Worm (Caenorhabditis elegans) whole organism, L2 larva: ENCODE data around the gene rbd-1.

ENCODE experiments used
- C34F6.9 ChIP-seq: fragments of 150-350 bp; optimal IDR thresholded peaks from 2 replicates; lab custom pipeline; 2014; ENCODE audit warnings: missing biosample characterization, missing genetic modification characterization
- F13H6.1 ChIP-seq: sonication (generic microtip); optimal IDR thresholded peaks from 2 replicates; lab custom pipeline; 2016; ENCODE audit warnings: missing genetic modification characterization, missing compliant biosample characterization
- Y55F3AM.14 ChIP-seq: fragments of 200-800 bp; sonication (Bioruptor generic); optimal IDR thresholded peaks from 2 replicates; lab custom pipeline; 2018; ENCODE audit warnings: mild to moderate bottlenecking, missing genetic modification characterization, missing compliant biosample characterization
- ZK546.5 ChIP-seq: sonication (generic microtip); optimal IDR thresholded peaks from 2 replicates; lab custom pipeline; 2017; ENCODE audit warnings: missing biosample characterization, missing genetic modification characterization
- alr-1 ChIP-seq: fragments of 150-350 bp; optimal IDR thresholded peaks from 2 replicates; lab custom pipeline; 2014; ENCODE audit warnings: missing biosample characterization, missing genetic modification characterization
- aly-2 ChIP-seq: fragments of 150-350 bp; optimal IDR thresholded peaks from 2 replicates; lab custom pipeline; 2014; ENCODE audit warnings: missing biosample characterization, missing genetic modification characterization
- ama-1 ChIP-seq: fragments of 150-350 bp; optimal IDR thresholded peaks from 2 replicates; lab custom pipeline; 2018; ENCODE audit warnings: inconsistent platforms
- blmp-1 ChIP-seq: sonication (generic microtip); optimal IDR thresholded peaks from 2 replicates; lab custom pipeline; 2017; ENCODE audit warnings: missing genetic modification characterization, mild to moderate bottlenecking, missing compliant biosample characterization, antibody characterized with exemption, moderate library complexity; ENCODE audit not compliant: insufficient read depth
- ceh-16 ChIP-seq: fragments of 150-350 bp; optimal IDR thresholded peaks from 2 replicates; lab custom pipeline; 2014; ENCODE audit warnings: missing biosample characterization, missing genetic modification characterization
- ceh-82 ChIP-seq: fragments of 150-350 bp; optimal IDR thresholded peaks from 2 replicates; lab custom pipeline; 2014; ENCODE audit warnings: missing biosample characterization, missing genetic modification characterization
- crh-2 ChIP-seq: sonication (generic microtip); optimal IDR thresholded peaks from 2 replicates; lab custom pipeline; 2017; ENCODE audit warnings: missing biosample characterization, missing genetic modification characterization
- dmd-4 ChIP-seq: sonication (generic microtip); optimal IDR thresholded peaks from 2 replicates; lab custom pipeline; 2017; ENCODE audit warnings: missing biosample characterization, missing genetic modification characterization
- egl-27 ChIP-seq: sonication (generic microtip); optimal IDR thresholded peaks from 3 replicates; lab custom pipeline; 2017; ENCODE audit warnings: missing biosample characterization, missing genetic modification reagents, missing genetic modification characterization
- elt-3 ChIP-seq: sonication (generic microtip); optimal IDR thresholded peaks from 2 replicates; lab custom pipeline; 2017; ENCODE audit warnings: missing biosample characterization, missing genetic modification characterization
- fos-1 ChIP-seq: fragments of 150-350 bp; optimal IDR thresholded peaks from 2 replicates; lab custom pipeline; 2014; ENCODE audit warnings: missing biosample characterization, missing genetic modification characterization
- gmeb-1 ChIP-seq: fragments of 150-350 bp; optimal IDR thresholded peaks from 2 replicates; lab custom pipeline; 2014; ENCODE audit warnings: missing biosample characterization, missing genetic modification characterization
- lin-13 ChIP-seq: fragments of 150-350 bp; optimal IDR thresholded peaks from 2 replicates; lab custom pipeline; 2014; ENCODE audit warnings: missing biosample characterization, missing genetic modification reagents, missing genetic modification characterization
- lsy-2 ChIP-seq, 2 experiments: fragments of 150-350 bp in 1 of 2; sonication (generic microtip) in 1 of 2; optimal IDR thresholded peaks; 2 replicates each; lab custom pipeline; 2014 to 2017; ENCODE audit warnings: missing biosample characterization in 2 of 2, missing genetic modification characterization in 2 of 2
- mab-5 ChIP-seq: fragments of 150-350 bp; optimal IDR thresholded peaks from 2 replicates; lab custom pipeline; 2014; ENCODE audit warnings: missing biosample characterization, missing genetic modification characterization
- mbf-1 ChIP-seq: sonication (generic microtip); optimal IDR thresholded peaks from 2 replicates; lab custom pipeline; 2017; ENCODE audit warnings: missing biosample characterization, missing genetic modification characterization
- mdl-1 ChIP-seq, 2 experiments: fragments of 150-350 bp in 1 of 2; sonication (generic microtip) in 1 of 2; optimal IDR thresholded peaks; 2 replicates each; lab custom pipeline; 2017; ENCODE audit warnings: missing biosample characterization in 2 of 2, missing genetic modification characterization in 2 of 2
- nhr-10 ChIP-seq: sonication (generic microtip); optimal IDR thresholded peaks from 2 replicates; lab custom pipeline; 2017; ENCODE audit warnings: missing biosample characterization, missing genetic modification characterization
- nhr-11 ChIP-seq: fragments of 150-350 bp; optimal IDR thresholded peaks from 2 replicates; lab custom pipeline; 2014; ENCODE audit warnings: missing biosample characterization, missing genetic modification characterization
- nhr-129 ChIP-seq: fragments of 150-350 bp; optimal IDR thresholded peaks from 2 replicates; lab custom pipeline; 2014; ENCODE audit warnings: missing biosample characterization, missing genetic modification characterization
- nhr-21 ChIP-seq: fragments of 150-350 bp; optimal IDR thresholded peaks from 2 replicates; lab custom pipeline; 2014; ENCODE audit warnings: missing biosample characterization, missing genetic modification characterization
- nhr-23 ChIP-seq: fragments of 150-350 bp; optimal IDR thresholded peaks from 2 replicates; lab custom pipeline; 2014; ENCODE audit warnings: missing biosample characterization, missing genetic modification reagents, missing genetic modification characterization
- nhr-25 ChIP-seq: fragments of 150-350 bp; sonication (generic microtip); optimal IDR thresholded peaks from 3 replicates; lab custom pipeline; 2014; ENCODE audit warnings: missing biosample characterization, missing genetic modification characterization
- nhr-6 ChIP-seq: fragments of 150-350 bp; optimal IDR thresholded peaks from 2 replicates; lab custom pipeline; 2014; ENCODE audit warnings: missing biosample characterization, missing genetic modification characterization
- nhr-77 ChIP-seq: fragments of 150-350 bp; optimal IDR thresholded peaks from 2 replicates; lab custom pipeline; 2014; ENCODE audit warnings: missing biosample characterization, missing genetic modification characterization
- peb-1 ChIP-seq: fragments of 150-350 bp; optimal IDR thresholded peaks from 2 replicates; lab custom pipeline; 2014; ENCODE audit warnings: missing biosample characterization, missing genetic modification characterization
- sem-4 ChIP-seq: fragments of 150-350 bp; optimal IDR thresholded peaks from 2 replicates; lab custom pipeline; 2014; ENCODE audit warnings: missing biosample characterization, missing genetic modification reagents, missing genetic modification characterization
- skn-1 ChIP-seq: sonication (generic microtip); optimal IDR thresholded peaks from 2 replicates; lab custom pipeline; 2017; ENCODE audit warnings: missing biosample characterization, missing genetic modification characterization
- sma-3 ChIP-seq: sonication (generic microtip); optimal IDR thresholded peaks from 2 replicates; lab custom pipeline; 2016; ENCODE audit warnings: missing genetic modification reagents, missing genetic modification characterization, missing compliant biosample characterization
- sma-9 ChIP-seq, 2 experiments: fragments of 150-350 bp in 1 of 2; sonication (generic microtip) in 1 of 2; optimal IDR thresholded peaks; 2 replicates each; lab custom pipeline; 2014 to 2016; ENCODE audit warnings: missing genetic modification characterization in 2 of 2, mild to moderate bottlenecking in 1 of 2, missing biosample characterization in 1 of 2, missing compliant biosample characterization in 1 of 2, missing genetic modification reagents in 1 of 2, moderate library complexity in 1 of 2
- snpc-4 ChIP-seq: fragments of 150-350 bp; optimal IDR thresholded peaks from 2 replicates; lab custom pipeline; 2014; ENCODE audit warnings: missing biosample characterization, missing genetic modification characterization
- unc-39 ChIP-seq: fragments of 150-350 bp; optimal IDR thresholded peaks from 2 replicates; lab custom pipeline; 2014; ENCODE audit warnings: missing biosample characterization, missing genetic modification characterization
- unc-55 ChIP-seq: fragments of 150-350 bp; sonication (generic microtip); optimal IDR thresholded peaks from 3 replicates; lab custom pipeline; 2014; ENCODE audit warnings: missing biosample characterization, missing genetic modification reagents, missing genetic modification characterization
- unc-62 ChIP-seq: fragments of 150-350 bp; optimal IDR thresholded peaks from 2 replicates; lab custom pipeline; 2014; ENCODE audit warnings: missing biosample characterization, missing genetic modification reagents, missing genetic modification characterization
- zag-1 ChIP-seq: fragments of 150-350 bp; optimal IDR thresholded peaks from 2 replicates; lab custom pipeline; 2014; ENCODE audit warnings: missing biosample characterization, missing genetic modification characterization
- ztf-11 ChIP-seq: sonication (generic microtip); optimal IDR thresholded peaks from 2 replicates; lab custom pipeline; 2017; ENCODE audit warnings: missing biosample characterization, missing genetic modification characterization
- ztf-4 ChIP-seq: fragments of 150-350 bp; optimal IDR thresholded peaks from 2 replicates; lab custom pipeline; 2014; ENCODE audit warnings: missing biosample characterization, missing genetic modification characterization

The rbd-1 gene

DNA sequence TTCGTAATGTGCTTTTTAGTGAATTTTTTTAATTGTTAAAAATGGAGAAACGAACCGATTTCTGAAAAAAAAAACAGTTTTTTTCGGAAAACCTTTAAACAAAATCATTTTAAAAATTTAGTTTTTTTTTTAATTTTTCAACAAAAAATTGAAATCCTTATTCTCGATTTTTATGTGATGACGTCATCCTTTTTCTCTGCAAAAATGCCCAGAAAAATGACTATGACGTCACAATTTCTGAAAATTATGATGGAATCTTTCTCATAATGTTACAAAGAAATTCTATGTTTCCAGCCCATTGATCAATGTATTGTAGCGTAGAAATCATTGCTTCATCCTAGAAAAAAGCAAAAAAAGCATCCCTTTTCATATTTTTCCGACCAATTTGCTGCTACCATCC is 35.5 kb upstream of the rbd-1 start:
- TF ChIP-seq ztf-11 (no peak), mab-5 (tag; lab: Kevin White, UChicago) (no peak), gmeb-1 (tag; lab: Kevin White, UChicago) (no peak), nhr-10 (tag; lab: Kevin White, UChicago) (no peak), sem-4 (tag; lab: Kevin White, UChicago) (no peak), blmp-1 (tag; lab: Kevin White, UChicago) (no peak), mdl-1 (tag; optimal IDR thresholded peaks at IDR 0.05; lab: Kevin White, UChicago) (no peak), mbf-1 (no peak), lin-13 (GFP tag; lab: Kevin White, UChicago) (no peak), unc-39 (tag; lab: Kevin White, UChicago) (no peak), nhr-129 (tag; lab: Kevin White, UChicago) (no peak), F13H6.1 (tag; lab: Kevin White, UChicago) (no peak), ceh-16 (tag; lab: Kevin White, UChicago) (no peak)

- TF ChIP-seq nhr-129 (tag; lab: Kevin White, UChicago) (no peak), peb-1 (tag; lab: Kevin White, UChicago) (no peak), fos-1 (peak; percentile 94), ceh-82 (tag; lab: Kevin White, UChicago) (no peak), nhr-21 (no peak), nhr-11 (tag; lab: Kevin White, UChicago) (no peak), egl-27 (peak; percentile 7), ztf-11 (no peak), F13H6.1 (tag; lab: Kevin White, UChicago) (no peak), ztf-4 (tag; lab: Kevin White, UChicago) (no peak), ZK546.5 (tag; lab: Kevin White, UChicago) (no peak), ama-1 (lab: Kevin White, UChicago) (no peak), dmd-4 (tag; lab: Kevin White, UChicago) (no peak), zag-1 (tag; lab: Kevin White, UChicago) (no peak), sma-9 (GFP tag; optimal IDR thresholded peaks at IDR 0.05; lab: Kevin White, UChicago) (peak; percentile 33), sma-9 (tag; optimal IDR thresholded peaks at IDR 0.05; lab: Kevin White, UChicago) (no peak), crh-2 (tag; lab: Kevin White, UChicago) (peak; percentile 4), unc-55 (GFP tag; lab: Kevin White, UChicago) (no peak), Y55F3AM.14 (no peak), nhr-23 (tag; lab: Kevin White, UChicago) (no peak), nhr-77 (tag; lab: Kevin White, UChicago) (no peak), unc-39 (tag; lab: Kevin White, UChicago) (no peak), sem-4 (tag; lab: Kevin White, UChicago) (no peak), unc-62 (no peak), C34F6.9 (no peak), snpc-4 (tag; lab: Kevin White, UChicago) (no peak), skn-1 (tag; lab: Kevin White, UChicago) (no peak)
Measured at ce11 chrIV:12689709-12690142, 35.1 kb upstream of the rbd-1 start.

- TF ChIP-seq gmeb-1 (tag; lab: Kevin White, UChicago) = peak; percentile 24
- no peak for TF ChIP-seq nhr-77 (tag; lab: Kevin White, UChicago)
- peak; percentile 23 for TF ChIP-seq F13H6.1 (tag; lab: Kevin White, UChicago)
- no peak for TF ChIP-seq sma-3 (GFP tag; lab: Kevin White, UChicago)
- no peak for TF ChIP-seq C34F6.9
- TF ChIP-seq egl-27 = no peak
- no peak for TF ChIP-seq nhr-25 (tag; lab: Kevin White, UChicago)
- TF ChIP-seq aly-2 (tag; lab: Kevin White, UChicago) = no peak
- no peak for TF ChIP-seq dmd-4 (tag; lab: Kevin White, UChicago)
- TF ChIP-seq elt-3 = no peak
- no peak for TF ChIP-seq alr-1
- peak; percentile 79 for TF ChIP-seq fos-1
- no peak for TF ChIP-seq mdl-1 (tag; optimal IDR thresholded peaks at IDR 0.05; lab: Kevin White, UChicago)
- TF ChIP-seq nhr-6 (tag; lab: Kevin White, UChicago) = no peak
- TF ChIP-seq peb-1 (tag; lab: Kevin White, UChicago) = no peak
- no peak for TF ChIP-seq lsy-2 (tag; optimal IDR thresholded peaks at IDR 0.05; lab: Kevin White, UChicago)
- no peak for TF ChIP-seq unc-39 (tag; lab: Kevin White, UChicago)
- TF ChIP-seq snpc-4 (tag; lab: Kevin White, UChicago) = no peak
- no peak for TF ChIP-seq mab-5 (tag; lab: Kevin White, UChicago)
- no peak for TF ChIP-seq skn-1 (tag; lab: Kevin White, UChicago)
- no peak for TF ChIP-seq crh-2 (tag; lab: Kevin White, UChicago)
Measured at ce11 chrIV:12698880-12699279, 25.9 kb upstream of the rbd-1 start.
